Worm (Caenorhabditis elegans): ENCODE data around the gene T24C12.1.

Gene T24C12.1

DNA sequence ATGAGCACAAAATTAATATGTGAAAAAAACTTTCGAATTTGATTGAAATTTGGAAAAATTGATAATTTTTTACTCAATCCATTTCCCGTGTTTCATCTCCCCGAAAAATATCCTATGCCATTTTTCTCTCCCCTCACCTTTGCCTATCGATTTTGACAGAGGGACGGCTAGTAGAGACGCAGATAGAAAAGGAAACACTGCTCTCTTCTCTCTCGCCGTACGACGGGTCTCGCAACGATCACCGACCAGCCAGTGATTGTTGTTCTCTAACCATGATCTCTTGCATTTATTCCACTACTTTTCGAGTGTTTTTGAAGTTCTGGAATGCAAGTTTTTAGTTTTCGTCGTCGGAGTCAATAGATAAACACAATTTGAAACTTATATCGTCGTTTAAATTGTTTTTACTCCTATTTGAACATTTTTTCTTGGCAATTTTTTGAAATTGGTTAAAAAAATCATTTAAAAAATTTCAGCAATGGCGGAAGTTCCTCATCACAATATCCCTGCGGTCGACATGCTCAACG lies 38.3 kb downstream of the T24C12.1 start, which contains the start of gene vha-15 (continued):
- TF ChIP-seq lin-35 (GFP tag; optimal IDR thresholded peaks at IDR 0.05): peak in 1 of 3 experiments; percentile 57
- TF ChIP-seq nhr-179 (tag; optimal IDR thresholded peaks at IDR 0.05): no peak
- TF ChIP-seq ZK185.1 (tag; optimal IDR thresholded peaks at IDR 0.05; ENCODE audit: poor library complexity, severe bottlenecking): peak; percentile 26
- peak; percentile 72 for TF ChIP-seq lin-40 (tag; optimal IDR thresholded peaks at IDR 0.05)
- no peak for TF ChIP-seq F37B4.10 (GFP tag; IDR thresholded peaks at IDR 0.05)
- TF ChIP-seq attf-5 (GFP tag; optimal IDR thresholded peaks at IDR 0.05): peak; percentile 58
- no peak for TF ChIP-seq F22D6.2 (tag; optimal IDR thresholded peaks at IDR 0.05)
- TF ChIP-seq sea-2 (GFP tag; IDR thresholded peaks at IDR 0.05): no peak
- no peak for TF ChIP-seq die-1 (tag; optimal IDR thresholded peaks at IDR 0.05)
- TF ChIP-seq F33H1.4 (GFP tag; IDR thresholded peaks at IDR 0.05): peak; percentile 63
- TF ChIP-seq snpc-4 (GFP tag; optimal IDR thresholded peaks at IDR 0.05): no peak
- TF ChIP-seq snpc-4 (tag; optimal IDR thresholded peaks at IDR 0.05): peak in 1 of 4 experiments; percentile 59
- TF ChIP-seq sptf-2 (GFP tag; optimal IDR thresholded peaks at IDR 0.05): no peak
- no peak for TF ChIP-seq atf-7 (tag; optimal IDR thresholded peaks at IDR 0.05)
- TF ChIP-seq F23B12.7 (tag; optimal IDR thresholded peaks at IDR 0.05; ENCODE audit: insufficient read depth): no peak
- no peak for TF ChIP-seq sdz-38 (tag; optimal IDR thresholded peaks at IDR 0.05)
- TF ChIP-seq lag-1 (GFP tag; IDR thresholded peaks at IDR 0.05): no peak
- no peak for TF ChIP-seq ztf-6 (GFP tag; IDR thresholded peaks at IDR 0.05)
- 0 out of 2 replicates have a peak, but pooled peaks have one; percentile 14 for TF ChIP-seq madf-6 (GFP tag; IDR thresholded peaks at IDR 0.05)
- 0 out of 2 replicates have a peak, but pooled peaks have one; percentile 45 for TF ChIP-seq Y56A3A.18 (GFP tag; IDR thresholded peaks at IDR 0.05)
- TF ChIP-seq ceh-27 (GFP tag; optimal IDR thresholded peaks at IDR 0.05): peak; percentile 48
- no peak for TF ChIP-seq mes-4 (tag; optimal IDR thresholded peaks at IDR 0.05)
- no peak for TF ChIP-seq rcor-1 (GFP tag; IDR thresholded peaks at IDR 0.05)
- TF ChIP-seq egrh-3 (GFP tag; IDR thresholded peaks at IDR 0.05): no peak
- TF ChIP-seq ztf-26 (tag; optimal IDR thresholded peaks at IDR 0.05): no peak

DNA sequence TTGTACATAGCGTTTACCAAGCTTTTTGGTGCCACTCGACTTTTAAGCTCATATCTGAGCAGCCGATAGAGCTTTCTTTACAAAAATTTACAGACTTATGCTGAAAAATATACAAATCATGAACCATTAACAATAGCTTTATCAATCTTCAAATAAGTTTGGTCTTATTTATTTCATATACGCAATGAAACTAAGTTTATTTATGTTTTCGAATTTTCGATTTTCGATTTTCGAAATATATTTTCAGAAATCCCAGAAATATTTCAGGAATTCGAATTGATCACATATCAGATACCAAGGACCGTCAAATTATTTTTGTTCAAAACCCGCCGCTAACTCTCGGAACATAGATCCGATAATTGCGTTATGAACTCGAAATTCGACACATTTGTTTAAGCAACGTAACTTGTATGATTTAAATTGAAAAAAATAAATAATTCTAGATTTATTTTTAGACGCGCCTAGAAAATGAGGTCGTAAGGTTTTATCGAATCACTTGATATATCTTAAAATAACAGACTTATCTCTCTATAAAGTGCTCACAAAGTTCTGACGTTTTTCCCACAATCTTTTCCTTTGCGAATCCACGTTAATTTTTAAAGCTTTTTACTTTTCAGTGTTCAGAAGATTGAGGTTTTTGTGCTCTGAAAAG lies 42.0 kb downstream of the T24C12.1 start:
- TF ChIP-seq hlh-12 (tag; optimal IDR thresholded peaks at IDR 0.05): no peak
- no peak for TF ChIP-seq snpc-4 (GFP tag; optimal IDR thresholded peaks at IDR 0.05)
- TF ChIP-seq snpc-4 (tag; optimal IDR thresholded peaks at IDR 0.05): peak in 1 of 4 experiments; percentile 11

DNA sequence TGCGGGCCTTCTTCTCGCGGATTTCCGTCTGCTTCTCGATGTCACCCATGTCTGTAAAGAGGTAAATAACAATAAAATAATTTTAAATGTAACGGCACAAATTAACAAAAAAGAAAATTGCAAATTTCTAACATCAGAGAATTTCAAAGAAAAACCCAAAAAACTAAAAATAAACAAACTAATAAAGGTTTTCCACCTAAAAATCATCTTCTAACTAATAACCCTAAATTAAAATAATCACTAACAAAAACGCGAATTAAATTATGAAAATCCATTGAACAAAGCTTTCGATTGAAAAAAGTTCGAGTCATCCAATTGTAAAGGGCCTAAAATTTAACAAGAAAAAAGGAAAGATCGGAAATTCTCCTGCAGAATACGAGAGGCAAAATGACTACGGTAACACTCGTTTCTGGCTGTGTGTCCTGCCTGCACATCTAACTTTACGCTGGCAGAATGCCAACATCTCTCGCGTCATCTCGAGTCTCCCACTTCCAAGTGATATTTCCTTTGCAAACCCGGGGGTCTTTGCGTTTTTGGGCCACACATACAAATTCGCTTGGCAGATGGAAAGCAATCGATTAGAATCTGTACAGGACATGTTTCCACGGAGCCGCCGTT lies 43.4 kb downstream of the T24C12.1 start, which contains the start of gene rpl-11.2:
TSS of gene rpl-11.2 (minus strand) at position 51 of the 618 bp plus-strand sequence.
- no peak for TF ChIP-seq snpc-1.1 (tag; optimal IDR thresholded peaks at IDR 0.05; ENCODE audit: insufficient read depth)
- no peak for TF ChIP-seq him-1 (tag; optimal IDR thresholded peaks at IDR 0.05)
- no peak for TF ChIP-seq fkh-3 (tag; optimal IDR thresholded peaks at IDR 0.05)
- TF ChIP-seq ets-4 (GFP tag; optimal IDR thresholded peaks at IDR 0.05): peak; percentile 52
- TF ChIP-seq nhr-80 (tag; optimal IDR thresholded peaks at IDR 0.05): peak; percentile 82
- TF ChIP-seq lir-1 (GFP tag; conservative IDR thresholded peaks at IDR 0.05): peak; percentile 66; the same call in 1 of the 2 replicates
- TF ChIP-seq egl-18 (GFP tag; IDR thresholded peaks at IDR 0.05): peak; percentile 74; the same call in 1 of the 2 replicates
- peak; percentile 15 for TF ChIP-seq snpc-4 (GFP tag; optimal IDR thresholded peaks at IDR 0.05)
- peak in 3 of 4 experiments; percentile 35 to 69 (median 63) for TF ChIP-seq snpc-4 (tag; optimal IDR thresholded peaks at IDR 0.05)
- TF ChIP-seq Y56A3A.18 (GFP tag; IDR thresholded peaks at IDR 0.05): no peak
- peak; percentile 84 for TF ChIP-seq F23B12.7 (tag; optimal IDR thresholded peaks at IDR 0.05; ENCODE audit: insufficient read depth)
- no peak for TF ChIP-seq snpc-3.4 (tag; optimal IDR thresholded peaks at IDR 0.05)
- peak; percentile 82 for TF ChIP-seq madf-10 (tag; optimal IDR thresholded peaks at IDR 0.05)
- no peak for TF ChIP-seq lsy-27 (tag; optimal IDR thresholded peaks at IDR 0.05; ENCODE audit: borderline replicate concordance, insufficient read depth)
- TF ChIP-seq mcd-1 (GFP tag; IDR thresholded peaks at IDR 0.05): peak; percentile 78; the same call in 1 of the 2 replicates
- 0 out of 2 replicates have a peak, but pooled peaks have one; percentile 72 for TF ChIP-seq madf-3 (GFP tag; IDR thresholded peaks at IDR 0.05)
- TF ChIP-seq B0336.3 (GFP tag; IDR thresholded peaks at IDR 0.05): no peak; the same call in 1 of the 2 replicates
- no peak for TF ChIP-seq dpl-1 (GFP tag; optimal IDR thresholded peaks at IDR 0.05)
- no peak for TF ChIP-seq ztf-28 (GFP tag; IDR thresholded peaks at IDR 0.05)
- no peak for TF ChIP-seq nhr-179 (tag; optimal IDR thresholded peaks at IDR 0.05)
- no peak for TF ChIP-seq nhr-120 (GFP tag; IDR thresholded peaks at IDR 0.05)
- TF ChIP-seq Y67H2A.10 (GFP tag; conservative IDR thresholded peaks at IDR 0.05): 0 out of 2 replicates have a peak, but pooled peaks have one; percentile 10

All from whole organism, young adult.